Worm (Caenorhabditis elegans) whole organism, L3 larva: ENCODE results near the gene T04B8.1.
"Not testable (repeated sequence)": the region's sequence is repeated elsewhere in the genome, so short reads cannot be mapped to it uniquely, and the experiment has no call there.

ENCODE experiments used
- ZK546.5 ChIP-seq: sonication (generic microtip); optimal IDR thresholded peaks from 2 replicates; lab custom pipeline; 2017; ENCODE audit warnings: missing biosample characterization, missing genetic modification characterization
- ama-1 ChIP-seq: fragments of 150-350 bp; optimal IDR thresholded peaks from 2 replicates; lab custom pipeline; 2018
- egl-27 ChIP-seq: sonication (generic microtip); optimal IDR thresholded peaks from 4 replicates; lab custom pipeline; 2017; ENCODE audit warnings: missing biosample characterization, missing genetic modification reagents, missing genetic modification characterization
- lin-39 ChIP-seq: fragments of 150-350 bp; optimal IDR thresholded peaks from 2 replicates; lab custom pipeline; 2018; ENCODE audit warnings: missing biosample characterization, missing genetic modification reagents, missing genetic modification characterization
- nhr-12 ChIP-seq: fragments of 150-350 bp; optimal IDR thresholded peaks from 2 replicates; lab custom pipeline; 2014; ENCODE audit warnings: missing biosample characterization, missing genetic modification characterization
- snpc-4 ChIP-seq: fragments of 150-350 bp; optimal IDR thresholded peaks from 2 replicates; lab custom pipeline; 2014; ENCODE audit warnings: missing biosample characterization, missing genetic modification characterization
- unc-39 ChIP-seq: sonication (generic microtip); optimal IDR thresholded peaks from 4 replicates; lab custom pipeline; 2017; ENCODE audit warnings: missing biosample characterization, missing genetic modification characterization

DNA sequence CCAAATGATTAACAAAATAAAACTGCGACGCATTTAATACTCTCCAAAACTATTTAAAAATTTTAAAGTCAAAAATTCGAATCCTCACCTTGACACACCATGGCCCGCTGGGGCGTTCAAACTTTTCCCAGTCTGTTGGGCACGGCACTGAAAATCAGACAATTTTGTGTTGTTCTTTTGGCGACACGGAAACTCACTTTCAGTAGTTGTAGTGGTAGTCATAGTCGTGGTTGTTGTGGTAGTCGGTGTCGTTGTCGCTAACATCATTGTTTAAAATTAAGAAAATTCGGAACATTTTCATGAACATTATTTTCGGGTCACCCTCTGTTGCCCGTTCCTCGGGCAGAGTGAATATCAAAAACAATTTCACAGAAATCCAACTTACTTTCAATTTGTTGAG is 21.7 kb upstream of the T04B8.1 start, which contains the start of gene clec-118:
- not testable (repeated sequence) for TF ChIP-seq lin-39; snpc-4 (tag; lab: Kevin White, UChicago); egl-27; ZK546.5 (tag; lab: Kevin White, UChicago); ama-1 (lab: Kevin White, UChicago); nhr-12; unc-39 (tag; lab: Kevin White, UChicago)
